Fruit fly (Drosophila melanogaster) whole organism, embryonic: ENCODE measurements around the gene CG7006.

Source experiments
- CG10543 ChIP-seq: fragments of 200-800 bp; sonication (Bioruptor generic); optimal IDR thresholded peaks from 3 replicates; lab custom pipeline; 2017; ENCODE audit warnings: missing biosample characterization, mild to moderate bottlenecking, missing genetic modification characterization, moderate library complexity
- CG10654 ChIP-seq: fragments of 200-800 bp; sonication (Bioruptor generic); optimal IDR thresholded peaks from 2 replicates; lab custom pipeline; 2016; ENCODE audit warnings: missing biosample characterization, missing genetic modification characterization
- CG12659 ChIP-seq: fragments of 200-800 bp; sonication (Bioruptor generic); optimal IDR thresholded peaks from 3 replicates; lab custom pipeline; 2017; ENCODE audit warnings: mild to moderate bottlenecking, missing biosample characterization, missing genetic modification reagents, missing genetic modification characterization
- CG13424 ChIP-seq: fragments of 200-800 bp; sonication (Bioruptor generic); optimal IDR thresholded peaks from 2 replicates; lab custom pipeline; 2019; ENCODE audit warnings: missing biosample characterization, mild to moderate bottlenecking, missing genetic modification characterization, moderate library complexity
- CG14667 ChIP-seq: fragments of 200-800 bp; sonication (Bioruptor generic); IDR thresholded peaks from 2 replicates; pipeline ENCODE4 v1.3.6; 2022; ENCODE audit warnings: missing biosample characterization, missing genetic modification characterization
- CG17361 ChIP-seq: fragments of 200-800 bp; sonication (Bioruptor generic); IDR thresholded peaks from 3 replicates; pipeline ENCODE4 v1.3.6; 2022; ENCODE audit warnings: missing biosample characterization, missing genetic modification characterization
- CG18011 ChIP-seq: fragments of 200-800 bp; sonication (Bioruptor generic); optimal IDR thresholded peaks from 2 replicates; lab custom pipeline; 2017; ENCODE audit warnings: missing biosample characterization, missing genetic modification characterization, mild to moderate bottlenecking, moderate library complexity, missing genotype
- CG1832 ChIP-seq: fragments of 200-800 bp; sonication (Bioruptor generic); optimal IDR thresholded peaks from 2 replicates; lab custom pipeline; 2017; ENCODE audit warnings: missing biosample characterization, mild to moderate bottlenecking, missing genetic modification characterization, inconsistent platforms
- CG2199 ChIP-seq: fragments of 200-800 bp; sonication (Bioruptor generic); IDR thresholded peaks from 3 replicates; pipeline ENCODE4 v1.3.6; 2022; ENCODE audit warnings: missing biosample characterization, missing genetic modification characterization
- CG2202 ChIP-seq: fragments of 200-800 bp; sonication (Bioruptor generic); optimal IDR thresholded peaks from 2 replicates; lab custom pipeline; 2018; ENCODE audit warnings: missing biosample characterization, mild to moderate bottlenecking, missing genetic modification characterization
- CG2712 ChIP-seq: fragments of 200-800 bp; optimal IDR thresholded peaks from 3 replicates; lab custom pipeline; 2019; ENCODE audit warnings: missing biosample characterization, mild to moderate bottlenecking, missing genetic modification characterization, moderate library complexity
- CG33557 ChIP-seq: fragments of 200-800 bp; sonication (Bioruptor generic); optimal IDR thresholded peaks from 2 replicates; lab custom pipeline; 2019; ENCODE audit warnings: missing biosample characterization, mild to moderate bottlenecking, missing genetic modification characterization, moderate library complexity
- CG4360 ChIP-seq: fragments of 200-800 bp; sonication (Bioruptor generic); IDR thresholded peaks from 2 replicates; pipeline ENCODE4 v1.3.6; 2022; ENCODE audit warnings: missing biosample characterization, missing genetic modification characterization
- CG7839 ChIP-seq: fragments of 200-800 bp; sonication (Bioruptor generic); optimal IDR thresholded peaks from 3 replicates; lab custom pipeline; 2018; ENCODE audit warnings: missing biosample characterization, mild to moderate bottlenecking, missing genetic modification characterization, moderate library complexity
- CG8359 ChIP-seq: fragments of 200-800 bp; sonication (Bioruptor generic); optimal IDR thresholded peaks from 2 replicates; lab custom pipeline; 2017; ENCODE audit warnings: missing biosample characterization, mild to moderate bottlenecking, missing genetic modification characterization, borderline replicate concordance
- CG9727 ChIP-seq: fragments of 200-800 bp; sonication (Bioruptor generic); optimal IDR thresholded peaks from 3 replicates; lab custom pipeline; 2017; ENCODE audit warnings: missing biosample characterization, mild to moderate bottlenecking, missing genetic modification characterization
- Dip3 ChIP-seq: fragments of 200-800 bp; sonication (Bioruptor generic); optimal IDR thresholded peaks from 3 replicates; lab custom pipeline; 2016; ENCODE audit warnings: missing biosample characterization, missing genetic modification characterization
- Dp ChIP-seq: fragments of 200-800 bp; sonication (Bioruptor generic); optimal IDR thresholded peaks from 2 replicates; lab custom pipeline; 2018; ENCODE audit warnings: missing biosample characterization, mild to moderate bottlenecking, missing genetic modification characterization, moderate library complexity
- Dref ChIP-seq: fragments of 200-800 bp; sonication (Bioruptor generic); IDR thresholded peaks from 2 replicates; pipeline ENCODE4 v1.3.6; 2022; ENCODE audit warnings: missing biosample characterization, missing genetic modification characterization
- E2f1 ChIP-seq: fragments of 200-800 bp; sonication (Bioruptor generic); IDR thresholded peaks from 2 replicates; pipeline ENCODE4 v1.3.6; 2022; ENCODE audit warnings: missing biosample characterization, missing genetic modification characterization
- Elba2 ChIP-seq: fragments of 200-800 bp; sonication (Bioruptor generic); optimal IDR thresholded peaks from 3 replicates; lab custom pipeline; 2016; ENCODE audit warnings: missing biosample characterization, missing genetic modification characterization
- GATAe ChIP-seq: fragments of 200-800 bp; sonication (Bioruptor generic); conservative IDR thresholded peaks from 2 replicates; pipeline ENCODE4 v1.3.6; 2022; ENCODE audit warnings: missing biosample characterization, missing genetic modification characterization
- Jarid2 ChIP-seq: fragments of 200-800 bp; sonication (Bioruptor generic); optimal IDR thresholded peaks from 3 replicates; lab custom pipeline; 2017; ENCODE audit warnings: mild to moderate bottlenecking, missing biosample characterization, missing genetic modification reagents, missing genetic modification characterization
- Kr ChIP-seq: fragments of 200-800 bp; sonication (Bioruptor generic); optimal IDR thresholded peaks from 2 replicates; lab custom pipeline; 2017; ENCODE audit warnings: missing biosample characterization, mild to moderate bottlenecking, missing genetic modification characterization
- Mad ChIP-seq: fragments of 200-800 bp; sonication (Bioruptor generic); optimal IDR thresholded peaks from 2 replicates; lab custom pipeline; 2016; ENCODE audit warnings: missing biosample characterization, missing genetic modification characterization
- Oaz ChIP-seq: fragments of 200-800 bp; sonication (Bioruptor generic); IDR thresholded peaks from 2 replicates; pipeline ENCODE4 v1.3.6; 2022; ENCODE audit warnings: missing biosample characterization, missing genetic modification characterization
- ash1 ChIP-seq: fragments of 200-800 bp; sonication (Bioruptor generic); optimal IDR thresholded peaks from 2 replicates; lab custom pipeline; 2018; ENCODE audit warnings: missing biosample characterization, mild to moderate bottlenecking, missing genetic modification characterization
- btn ChIP-seq: fragments of 200-800 bp; sonication (Bioruptor generic); optimal IDR thresholded peaks from 2 replicates; lab custom pipeline; 2016; ENCODE audit warnings: missing biosample characterization, missing genetic modification characterization
- cad ChIP-seq: fragments of >200 bp; optimal IDR thresholded peaks from 2 replicates; lab custom pipeline; 2017; ENCODE audit warnings: missing biosample characterization, missing genetic modification characterization
- da ChIP-seq: fragments of 200-800 bp; sonication (Bioruptor generic); optimal IDR thresholded peaks from 2 replicates; lab custom pipeline; 2016; ENCODE audit warnings: missing biosample characterization, missing genetic modification characterization
- dpn ChIP-seq, 2 experiments: fragments of 200-800 bp; sonication (Bioruptor generic); optimal IDR thresholded peaks; 3 replicates each; lab custom pipeline; 2016; ENCODE audit warnings: missing biosample characterization in 2 of 2, missing genetic modification characterization in 2 of 2
- fd102C ChIP-seq: fragments of 200-800 bp; sonication (Bioruptor generic); optimal IDR thresholded peaks from 2 replicates; lab custom pipeline; 2018; ENCODE audit warnings: missing biosample characterization, mild to moderate bottlenecking, missing genetic modification characterization, moderate library complexity
- grau ChIP-seq: fragments of 200-800 bp; optimal IDR thresholded peaks from 3 replicates; lab custom pipeline; 2019; ENCODE audit warnings: missing biosample characterization, mild to moderate bottlenecking, missing genetic modification characterization, moderate library complexity
- gro ChIP-seq: fragments of 200-800 bp; sonication (Bioruptor generic); optimal IDR thresholded peaks from 2 replicates; lab custom pipeline; 2016; ENCODE audit warnings: missing biosample characterization, missing genetic modification characterization
- gsb-n ChIP-seq: fragments of 200-800 bp; sonication (Bioruptor generic); optimal IDR thresholded peaks from 3 replicates; lab custom pipeline; 2018; ENCODE audit warnings: missing biosample characterization, mild to moderate bottlenecking, missing genetic modification characterization
- her ChIP-seq: fragments of 200-800 bp; sonication (Bioruptor generic); optimal IDR thresholded peaks from 2 replicates; lab custom pipeline; 2016; ENCODE audit warnings: missing biosample characterization, missing genetic modification characterization
- insv ChIP-seq, 2 experiments: fragments of 200-800 bp; sonication (Bioruptor generic); optimal IDR thresholded peaks; 3 replicates each; lab custom pipeline; 2016 to 2018; ENCODE audit warnings: missing biosample characterization in 2 of 2, missing genetic modification characterization in 2 of 2
- maf-S ChIP-seq: fragments of 200-800 bp; sonication (Bioruptor generic); optimal IDR thresholded peaks from 2 replicates; lab custom pipeline; 2016; ENCODE audit warnings: missing biosample characterization, missing genetic modification characterization
- mld ChIP-seq: fragments of 200-800 bp; sonication (Bioruptor generic); IDR thresholded peaks from 3 replicates; pipeline ENCODE4 v1.3.6; 2022; ENCODE audit warnings: missing biosample characterization, missing genetic modification characterization; ENCODE audit not compliant: partially characterized antibody
- nau ChIP-seq: fragments of 200-800 bp; sonication (Bioruptor generic); optimal IDR thresholded peaks from 3 replicates; lab custom pipeline; 2017; ENCODE audit warnings: missing biosample characterization, mild to moderate bottlenecking, missing genetic modification characterization, missing genetic modification reagents
- nmo ChIP-seq: fragments of 200-800 bp; sonication (Bioruptor generic); optimal IDR thresholded peaks from 2 replicates; lab custom pipeline; 2018; ENCODE audit warnings: missing biosample characterization, mild to moderate bottlenecking, missing genetic modification characterization, moderate library complexity
- pnt ChIP-seq: fragments of 200-800 bp; sonication (Bioruptor generic); optimal IDR thresholded peaks from 3 replicates; lab custom pipeline; 2016; ENCODE audit warnings: missing biosample characterization, missing genetic modification characterization
- sima ChIP-seq: fragments of 200-800 bp; sonication (Bioruptor generic); optimal IDR thresholded peaks from 2 replicates; lab custom pipeline; 2016; ENCODE audit warnings: missing biosample characterization, missing genetic modification characterization
- slbo ChIP-seq: fragments of 200-800 bp; sonication (Bioruptor generic); IDR thresholded peaks from 2 replicates; pipeline ENCODE4 v1.3.6; 2022; ENCODE audit warnings: missing biosample characterization, missing genetic modification characterization
- sqz ChIP-seq: fragments of 200-800 bp; sonication (Bioruptor generic); optimal IDR thresholded peaks from 3 replicates; lab custom pipeline; 2018; ENCODE audit warnings: missing biosample characterization, mild to moderate bottlenecking, missing genetic modification characterization
- stwl ChIP-seq: fragments of 200-800 bp; sonication (Bioruptor generic); optimal IDR thresholded peaks from 3 replicates; lab custom pipeline; 2018; ENCODE audit warnings: missing biosample characterization, mild to moderate bottlenecking, missing genetic modification characterization, moderate library complexity
- sug ChIP-seq: fragments of 200-800 bp; optimal IDR thresholded peaks from 2 replicates; lab custom pipeline; 2019; ENCODE audit warnings: missing biosample characterization, mild to moderate bottlenecking, missing genetic modification characterization, moderate library complexity
- vnd ChIP-seq: fragments of 200-800 bp; sonication (Bioruptor generic); IDR thresholded peaks from 3 replicates; pipeline ENCODE4 v1.3.6; 2022; ENCODE audit warnings: missing biosample characterization, missing genetic modification characterization; ENCODE audit not compliant: partially characterized antibody
- wdn ChIP-seq: fragments of 200-800 bp; sonication (Bioruptor generic); IDR thresholded peaks from 2 replicates; pipeline ENCODE4 v1.3.6; 2022; ENCODE audit warnings: missing biosample characterization, missing genetic modification characterization
- zf30C ChIP-seq: fragments of 200-800 bp; sonication (Bioruptor generic); optimal IDR thresholded peaks from 3 replicates; lab custom pipeline; 2018; ENCODE audit warnings: missing biosample characterization, mild to moderate bottlenecking, missing genetic modification characterization

The CG7006 gene

DNA sequence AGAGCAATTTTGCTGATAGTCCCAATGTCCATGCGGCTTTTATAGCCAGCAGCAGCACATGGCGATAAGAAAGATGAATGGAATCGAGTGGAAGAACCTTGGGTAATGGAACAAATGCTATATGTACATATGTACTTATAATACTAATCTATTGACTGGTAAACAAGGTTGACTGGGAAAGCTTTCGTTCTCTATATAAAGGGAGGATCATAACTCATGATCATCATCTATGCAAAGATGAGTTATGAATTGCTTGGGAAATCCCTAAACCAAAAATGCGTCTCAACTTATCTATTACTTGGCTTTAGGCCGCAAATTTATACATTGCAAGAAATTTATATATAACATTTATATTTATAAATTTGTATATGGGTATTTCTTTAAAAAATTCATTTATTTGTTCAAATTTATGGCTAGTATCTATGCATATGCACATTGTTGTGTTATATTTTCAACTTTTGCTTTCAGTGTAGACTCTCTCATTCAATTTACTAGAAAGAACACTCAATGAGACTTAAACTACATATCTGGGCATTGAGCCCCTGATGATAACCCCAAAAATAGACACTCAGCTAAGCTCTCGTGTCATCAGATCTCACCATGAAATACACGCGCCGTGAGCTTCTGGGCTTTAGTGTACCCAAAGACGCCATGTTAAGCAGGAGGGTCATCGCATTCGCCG, 14.4 kb downstream of the CG7006 start, which contains the start of the genes Srg1 and Elal (continued):
- TF ChIP-seq CG10654 = no peak
- TF ChIP-seq GATAe (GFP tag; lab: Robert Waterston, UW) = no peak
- no peak for TF ChIP-seq da (GFP tag; lab: Kevin White, UChicago)
- no peak for TF ChIP-seq Dp (GFP tag; lab: Kevin White, UChicago)
- peak; percentile 40 for TF ChIP-seq CG2712 (tag; lab: Kevin White, UChicago)
- no peak for TF ChIP-seq gro
- no peak for TF ChIP-seq CG17361 (GFP tag; lab: Robert Waterston, UW)
- no peak for TF ChIP-seq CG18011 (GFP tag; lab: Kevin White, UChicago)
- no peak for TF ChIP-seq btn (GFP tag; lab: Kevin White, UChicago)
- no peak for TF ChIP-seq Jarid2 (GFP tag; lab: Kevin White, UChicago)
- 0 out of 2 replicates have a peak, but pooled peaks have one; percentile 14 for TF ChIP-seq wdn (GFP tag; lab: Robert Waterston, UW)
- no peak for TF ChIP-seq Mad (GFP tag; lab: Kevin White, UChicago)
- 0 out of 2 replicates have a peak, but pooled peaks have one; percentile 17 for TF ChIP-seq E2f1 (GFP tag; lab: Robert Waterston, UW)
- no peak for TF ChIP-seq CG10543 (GFP tag; lab: Kevin White, UChicago)
- TF ChIP-seq dpn (GFP tag; optimal IDR thresholded peaks at IDR 0.05; lab: Kevin White, UChicago) = peak in 1 of 2 experiments; percentile 13
- TF ChIP-seq CG9727 (GFP tag; lab: Kevin White, UChicago) = peak; percentile 36
- TF ChIP-seq mld = no peak
- peak; percentile 68; the same call in 1 of the 2 replicates for TF ChIP-seq slbo (GFP tag; lab: Robert Waterston, UW)
- TF ChIP-seq Dref (GFP tag; lab: Robert Waterston, UW) = no peak
- TF ChIP-seq nmo (GFP tag; lab: Kevin White, UChicago) = peak; percentile 41
- no peak for TF ChIP-seq CG12659
- TF ChIP-seq CG4360 (GFP tag; lab: Robert Waterston, UW) = no peak
- no peak for TF ChIP-seq CG2199 (GFP tag; lab: Robert Waterston, UW)
- no peak for TF ChIP-seq sima (GFP tag; lab: Kevin White, UChicago)
- TF ChIP-seq nau = no peak
- peak; percentile 59 for TF ChIP-seq grau (tag; lab: Kevin White, UChicago)
- TF ChIP-seq CG2202 (tag; lab: Kevin White, UChicago) = no peak
- TF ChIP-seq cad (GFP tag; lab: Kevin White, UChicago) = no peak
- no peak for TF ChIP-seq Oaz
- no peak for TF ChIP-seq stwl (tag; lab: Kevin White, UChicago)
- peak; percentile 5 for TF ChIP-seq gsb-n
- TF ChIP-seq CG7839 = peak; percentile 49
- TF ChIP-seq Kr = no peak
- TF ChIP-seq CG14667 (GFP tag; lab: Robert Waterston, UW) = no peak
- TF ChIP-seq ash1 (GFP tag; lab: Kevin White, UChicago) = no peak
- TF ChIP-seq CG1832 = no peak
- TF ChIP-seq Elba2 (GFP tag; lab: Kevin White, UChicago) = no peak
- TF ChIP-seq zf30C (GFP tag; lab: Kevin White, UChicago) = no peak
- peak; percentile 10 for TF ChIP-seq CG13424 (tag; lab: Kevin White, UChicago)
- TF ChIP-seq sug = peak; percentile 51
- TF ChIP-seq fd102C (GFP tag; lab: Kevin White, UChicago) = no peak
- TF ChIP-seq pnt (GFP tag; lab: Kevin White, UChicago) = no peak
- no peak for TF ChIP-seq her
- TF ChIP-seq sqz = no peak
- no peak for TF ChIP-seq Dip3 (GFP tag; lab: Kevin White, UChicago)
- TF ChIP-seq maf-S (GFP tag; lab: Kevin White, UChicago) = no peak
- TF ChIP-seq vnd (GFP tag; lab: Robert Waterston, UW) = no peak
- TF ChIP-seq insv (GFP tag; optimal IDR thresholded peaks at IDR 0.05; lab: Kevin White, UChicago) = no peak
- no peak for TF ChIP-seq CG33557 (GFP tag; lab: Kevin White, UChicago)
- no peak for TF ChIP-seq CG8359 (GFP tag; lab: Kevin White, UChicago)
